Worm (Caenorhabditis elegans): ENCODE results near the gene F13B12.4.
A peak's percentile ranks its signal among the peaks of the same experiment; 100 is the strongest.

DNA sequence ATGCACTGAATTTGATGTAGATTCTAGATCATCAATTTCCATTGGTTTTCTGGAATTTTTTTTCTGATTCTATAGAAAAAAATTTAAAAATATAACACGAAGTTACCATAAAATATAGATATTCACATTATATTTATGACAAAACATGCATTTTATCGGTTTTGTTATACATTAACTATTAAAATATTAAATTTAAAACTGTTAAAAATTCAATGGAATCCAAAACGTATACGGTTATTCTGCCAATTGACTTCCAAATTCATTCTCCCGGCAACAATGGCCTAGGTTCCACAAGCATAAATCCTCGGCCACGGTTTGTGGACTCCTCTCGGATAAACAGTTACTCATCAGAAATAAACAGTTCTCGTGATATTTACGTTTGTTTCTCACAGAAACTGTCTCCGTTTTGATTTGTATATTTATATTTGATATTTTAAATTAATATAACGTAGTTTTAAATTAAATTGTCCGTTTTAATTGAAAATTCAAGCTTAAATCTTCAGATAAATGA, 34.0 kb upstream of the F13B12.4 start, which contains the start of the genes F01D4.5 and ced-5:
- TF ChIP-seq ama-1 (optimal IDR thresholded peaks at IDR 0.05) (no peak), hmg-11 (tag; optimal IDR thresholded peaks at IDR 0.05) (peak; percentile 45), nhr-76 (tag; optimal IDR thresholded peaks at IDR 0.05) (no peak), nhr-28 (tag; optimal IDR thresholded peaks at IDR 0.05) (no peak), unc-39 (tag; optimal IDR thresholded peaks at IDR 0.05) (no peak)
